Worm (Caenorhabditis elegans): Measurements from ENCODE around the gene cyl-1.
A peak's percentile ranks its signal among the peaks of the same experiment; 100 is the strongest.

Gene cyl-1

DNA sequence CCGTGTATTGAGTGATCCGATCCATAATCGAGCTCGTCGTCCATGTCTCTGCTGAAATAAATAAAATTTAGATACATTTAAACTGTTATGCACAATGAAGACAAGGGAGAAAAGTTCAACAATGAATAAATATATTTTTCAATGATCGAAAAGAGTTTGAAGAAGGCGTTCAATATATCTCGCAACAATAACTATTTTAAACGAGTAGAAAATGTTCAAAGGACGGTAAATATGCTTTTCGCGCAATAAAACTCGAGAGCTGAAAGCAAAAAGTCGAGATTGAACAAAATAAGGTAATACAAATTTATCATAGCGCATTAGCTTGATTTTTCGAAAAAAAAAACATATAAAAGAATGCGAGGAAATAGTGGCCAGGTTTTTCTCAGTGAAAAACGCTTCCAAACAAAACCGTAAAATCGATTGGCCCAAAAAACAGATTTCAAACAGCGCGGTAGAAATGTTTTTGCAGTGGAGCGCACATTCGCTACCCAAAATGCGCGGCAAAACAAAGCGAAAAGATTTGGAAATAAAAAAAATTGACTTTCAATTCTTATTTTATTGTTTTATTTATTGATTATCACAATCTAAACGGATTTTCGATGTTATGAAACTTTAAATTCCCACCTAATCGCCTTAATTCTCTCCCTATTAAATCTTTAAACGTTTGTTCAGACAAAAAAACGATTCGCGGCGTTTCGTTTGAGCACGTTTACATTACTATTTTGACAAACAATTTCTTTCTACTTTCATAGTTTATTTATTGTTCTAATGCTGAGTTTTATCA is 47.5 kb upstream of the cyl-1 start, which contains the start of the genes kup-1 and F10C2.4 (continued):
- TF ChIP-seq ceh-91 (GFP tag; IDR thresholded peaks at IDR 0.05) = no peak
- TF ChIP-seq ekl-4 (GFP tag; IDR thresholded peaks at IDR 0.05) = no peak
- TF ChIP-seq B0336.3 (GFP tag; IDR thresholded peaks at IDR 0.05) = no peak
- no peak for TF ChIP-seq ztf-22 (GFP tag; optimal IDR thresholded peaks at IDR 0.05)
- TF ChIP-seq lin-35 (GFP tag; optimal IDR thresholded peaks at IDR 0.05) = peak in 1 of 3 experiments; percentile 55
- TF ChIP-seq let-607 (tag; optimal IDR thresholded peaks at IDR 0.05) = no peak
- TF ChIP-seq nhr-120 (GFP tag; IDR thresholded peaks at IDR 0.05) = no peak
- no peak for TF ChIP-seq nhr-90 (tag; optimal IDR thresholded peaks at IDR 0.05)
- no peak for TF ChIP-seq ztf-25 (GFP tag; IDR thresholded peaks at IDR 0.05)
- peak; percentile 14 for TF ChIP-seq athp-1 (tag; optimal IDR thresholded peaks at IDR 0.05)
- TF ChIP-seq attf-5 (GFP tag; optimal IDR thresholded peaks at IDR 0.05) = peak; percentile 86
- TF ChIP-seq nhr-27 (tag; optimal IDR thresholded peaks at IDR 0.05) = no peak
- no peak for TF ChIP-seq bed-2 (GFP tag; IDR thresholded peaks at IDR 0.05)
- TF ChIP-seq zim-3 (tag; optimal IDR thresholded peaks at IDR 0.05) = no peak
- peak; percentile 60; the same call in 1 of the 2 replicates for TF ChIP-seq madf-6 (GFP tag; IDR thresholded peaks at IDR 0.05)
- no peak for TF ChIP-seq Y67H2A.10 (GFP tag; conservative IDR thresholded peaks at IDR 0.05)
- TF ChIP-seq F10E7.11 (tag; optimal IDR thresholded peaks at IDR 0.05) = no peak
- TF ChIP-seq dpl-1 (GFP tag; optimal IDR thresholded peaks at IDR 0.05) = peak; percentile 81
- TF ChIP-seq hsf-1 (GFP tag; IDR thresholded peaks at IDR 0.05) = no peak
- TF ChIP-seq rpc-1 (optimal IDR thresholded peaks at IDR 0.05) = no peak
- TF ChIP-seq rpc-1 (tag; optimal IDR thresholded peaks at IDR 0.05) = no peak
- no peak for TF ChIP-seq akir-1 (GFP tag; optimal IDR thresholded peaks at IDR 0.05)
- no peak for TF ChIP-seq madf-10 (tag; optimal IDR thresholded peaks at IDR 0.05)
- TF ChIP-seq Y53G8AR.9 (GFP tag; conservative IDR thresholded peaks at IDR 0.05) = no peak
- no peak for TF ChIP-seq hmg-20 (GFP tag; IDR thresholded peaks at IDR 0.05)
- peak; percentile 86 for TF ChIP-seq efl-1 (GFP tag; optimal IDR thresholded peaks at IDR 0.05)
- TF ChIP-seq bed-1 (GFP tag; IDR thresholded peaks at IDR 0.05) = no peak
- no peak for TF ChIP-seq sdz-38 (tag; optimal IDR thresholded peaks at IDR 0.05)
- TF ChIP-seq ceh-79 (tag; optimal IDR thresholded peaks at IDR 0.05) = no peak
- TF ChIP-seq snpc-1.1 (tag; optimal IDR thresholded peaks at IDR 0.05; ENCODE audit: insufficient read depth) = no peak
- no peak for TF ChIP-seq D2030.7 (GFP tag; IDR thresholded peaks at IDR 0.05)
- TF ChIP-seq snpc-3.4 (tag; optimal IDR thresholded peaks at IDR 0.05) = peak; percentile 39
- TF ChIP-seq F33H1.4 (GFP tag; IDR thresholded peaks at IDR 0.05) = peak; percentile 11; the same call in 1 of the 2 replicates
- no peak for TF ChIP-seq ama-1 (optimal IDR thresholded peaks at IDR 0.05)
- TF ChIP-seq ama-1 (GFP tag; optimal IDR thresholded peaks at IDR 0.05) = no peak
- TF ChIP-seq hlh-12 (tag; optimal IDR thresholded peaks at IDR 0.05) = no peak
- no peak for TF ChIP-seq gei-17 (GFP tag; optimal IDR thresholded peaks at IDR 0.05)
- TF ChIP-seq ceh-58 (GFP tag; IDR thresholded peaks at IDR 0.05) = no peak
- TF ChIP-seq C06A6.2 (GFP tag; conservative IDR thresholded peaks at IDR 0.05) = no peak
- TF ChIP-seq F39B2.1 (GFP tag; IDR thresholded peaks at IDR 0.05) = no peak
- no peak for TF ChIP-seq ztf-18 (tag; optimal IDR thresholded peaks at IDR 0.05)
- TF ChIP-seq him-1 (tag; optimal IDR thresholded peaks at IDR 0.05) = no peak
- TF ChIP-seq nhr-179 (tag; optimal IDR thresholded peaks at IDR 0.05) = no peak
- no peak for TF ChIP-seq Y53F4B.3 (GFP tag; IDR thresholded peaks at IDR 0.05)
- no peak for TF ChIP-seq F57A8.1 (GFP tag; optimal IDR thresholded peaks at IDR 0.05)
- no peak for TF ChIP-seq K11D2.4 (GFP tag; IDR thresholded peaks at IDR 0.05)
- TF ChIP-seq ztf-26 (tag; optimal IDR thresholded peaks at IDR 0.05) = no peak
- TF ChIP-seq attf-3 (GFP tag; conservative IDR thresholded peaks at IDR 0.05) = no peak
- TF ChIP-seq egl-44 (GFP tag; IDR thresholded peaks at IDR 0.05) = no peak

Data from whole organism, young adult.